Fruit fly (Drosophila melanogaster) whole organism, wandering third instar larva: Measurements from ENCODE around the gene alpha-Man-Ic.

Experiments used
- Abd-B ChIP-seq: fragments of >200 bp; optimal IDR thresholded peaks from 2 replicates; lab custom pipeline; 2017; ENCODE audit warnings: missing biosample characterization, missing genetic modification characterization
- CG32264 ChIP-seq: fragments of 200-800 bp; sonication (Bioruptor generic); optimal IDR thresholded peaks from 2 replicates; lab custom pipeline; 2016; ENCODE audit warnings: missing biosample characterization, missing genetic modification characterization
- CG9705 ChIP-seq: fragments of 200-800 bp; sonication (Bioruptor generic); optimal IDR thresholded peaks from 2 replicates; lab custom pipeline; 2018; ENCODE audit warnings: missing biosample characterization, mild to moderate bottlenecking, missing genetic modification characterization
- CrebA ChIP-seq: fragments of 200-800 bp; sonication (Bioruptor generic); optimal IDR thresholded peaks from 2 replicates; lab custom pipeline; 2016; ENCODE audit warnings: missing biosample characterization, mild to moderate bottlenecking, missing genetic modification characterization, borderline replicate concordance
- Dfd ChIP-seq: fragments of >200 bp; optimal IDR thresholded peaks from 2 replicates; lab custom pipeline; 2017; ENCODE audit warnings: missing biosample characterization, missing genetic modification characterization
- GATAd ChIP-seq: sonication (Bioruptor generic); optimal IDR thresholded peaks from 2 replicates; lab custom pipeline; 2016; ENCODE audit warnings: missing biosample characterization, missing genetic modification characterization
- HLH106 ChIP-seq: fragments of 200-800 bp; optimal IDR thresholded peaks from 3 replicates; lab custom pipeline; 2019; ENCODE audit warnings: missing biosample characterization, mild to moderate bottlenecking, missing genetic modification characterization, moderate library complexity
- Hnf4 ChIP-seq: fragments of 200-800 bp; sonication (Bioruptor generic); optimal IDR thresholded peaks from 2 replicates; lab custom pipeline; 2016; ENCODE audit warnings: missing biosample characterization, mild to moderate bottlenecking, missing genetic modification characterization
- Hr78 ChIP-seq: fragments of >200 bp; optimal IDR thresholded peaks from 2 replicates; lab custom pipeline; 2017; ENCODE audit warnings: missing biosample characterization, missing genetic modification characterization
- Hr83 ChIP-seq: fragments of 200-300 bp; sonication (Bioruptor generic); optimal IDR thresholded peaks from 2 replicates; lab custom pipeline; 2016; ENCODE audit warnings: missing biosample characterization, mild to moderate bottlenecking, missing genetic modification characterization, moderate library complexity; ENCODE audit not compliant: poor library complexity, severe bottlenecking
- Jra ChIP-seq: sonication (Bioruptor generic); optimal IDR thresholded peaks from 2 replicates; lab custom pipeline; 2016; ENCODE audit warnings: missing biosample characterization, missing genetic modification characterization
- Mio ChIP-seq: sonication (Bioruptor generic); optimal IDR thresholded peaks from 2 replicates; lab custom pipeline; 2016; ENCODE audit warnings: missing biosample characterization, missing genetic modification characterization
- Myc ChIP-seq: fragments of >200 bp; optimal IDR thresholded peaks from 2 replicates; lab custom pipeline; 2017
- N ChIP-seq: fragments of >200 bp; optimal IDR thresholded peaks from 2 replicates; lab custom pipeline; 2018; ENCODE audit warnings: missing biosample characterization, missing external identifiers, missing genetic modification characterization
- OdsH ChIP-seq: fragments of 200-800 bp; sonication (Bioruptor generic); optimal IDR thresholded peaks from 2 replicates; lab custom pipeline; 2016; ENCODE audit warnings: missing biosample characterization, mild to moderate bottlenecking, missing genetic modification characterization
- Rel ChIP-seq, 2 experiments: fragments of 200-800 bp; sonication (Bioruptor generic) in 1 of 2; optimal IDR thresholded peaks; 2 replicates in 1 of 2; 3 replicates in 1 of 2; lab custom pipeline; 2016 to 2019; ENCODE audit warnings: mild to moderate bottlenecking in 2 of 2, missing biosample characterization in 2 of 2, missing genetic modification characterization in 2 of 2, moderate library complexity in 1 of 2
- Sp1 ChIP-seq: fragments of 200-800 bp; sonication (Bioruptor generic); optimal IDR thresholded peaks from 3 replicates; lab custom pipeline; 2019; ENCODE audit warnings: missing biosample characterization, mild to moderate bottlenecking, missing genetic modification characterization, moderate library complexity
- Vsx2 ChIP-seq: fragments of 200-300, 225-300 bp; sonication (Bioruptor generic); optimal IDR thresholded peaks from 2 replicates; lab custom pipeline; 2018; ENCODE audit warnings: missing biosample characterization, missing genetic modification characterization; ENCODE audit not compliant: partially characterized antibody
- br ChIP-seq: fragments of 200-800 bp; sonication (Bioruptor generic); optimal IDR thresholded peaks from 2 replicates; lab custom pipeline; 2016; ENCODE audit warnings: missing biosample characterization, missing genetic modification characterization
- brk ChIP-seq: fragments of 200-800 bp; sonication (Bioruptor generic); optimal IDR thresholded peaks from 2 replicates; lab custom pipeline; 2016; ENCODE audit warnings: missing biosample characterization, mild to moderate bottlenecking, missing genetic modification characterization
- dl ChIP-seq, 2 experiments: fragments of 175-275, 200-275 bp in 1 of 2; fragments of 200-275 bp in 1 of 2; sonication (Bioruptor generic); optimal IDR thresholded peaks; lab custom pipeline; 2018; ENCODE audit warnings: mild to moderate bottlenecking in 2 of 2, missing biosample characterization in 2 of 2, missing genetic modification characterization in 2 of 2, moderate library complexity in 2 of 2; ENCODE audit not compliant: partially characterized antibody in 2 of 2, insufficient read depth in 1 of 2
- dmrt93B ChIP-seq: fragments of 200-800 bp; sonication (Bioruptor generic); optimal IDR thresholded peaks from 2 replicates; lab custom pipeline; 2018; ENCODE audit warnings: missing biosample characterization, mild to moderate bottlenecking, missing genetic modification characterization
- dsf ChIP-seq: sonication (Bioruptor generic); optimal IDR thresholded peaks from 2 replicates; lab custom pipeline; 2016; ENCODE audit warnings: missing biosample characterization, missing genetic modification characterization, borderline replicate concordance
- ey ChIP-seq: fragments of 200-800 bp; sonication (Bioruptor generic); optimal IDR thresholded peaks from 2 replicates; lab custom pipeline; 2016; ENCODE audit warnings: missing biosample characterization, missing genetic modification characterization
- foxo ChIP-seq, 2 experiments: fragments of 200-800 bp; sonication (Bioruptor generic); optimal IDR thresholded peaks; 2 replicates in 1 of 2; 3 replicates in 1 of 2; lab custom pipeline; 2016 to 2017; ENCODE audit warnings: missing biosample characterization in 2 of 2, missing genetic modification characterization in 2 of 2
- fru ChIP-seq: fragments of 200-800 bp; sonication (Bioruptor generic); optimal IDR thresholded peaks from 3 replicates; lab custom pipeline; 2016; ENCODE audit warnings: missing biosample characterization, mild to moderate bottlenecking, missing genetic modification characterization
- h ChIP-seq: fragments of 200-800 bp; sonication (Bioruptor generic); optimal IDR thresholded peaks from 3 replicates; lab custom pipeline; 2016; ENCODE audit warnings: missing biosample characterization, mild to moderate bottlenecking, missing genetic modification characterization
- jim ChIP-seq: fragments of 175-275, 200-325 bp; sonication (Bioruptor generic); optimal IDR thresholded peaks from 2 replicates; lab custom pipeline; 2016; ENCODE audit warnings: missing biosample characterization, mild to moderate bottlenecking, missing genetic modification characterization
- lola ChIP-seq: fragments of >200 bp; optimal IDR thresholded peaks from 2 replicates; lab custom pipeline; 2017; ENCODE audit warnings: missing biosample characterization, missing genetic modification characterization
- pan ChIP-seq: fragments of >200 bp; optimal IDR thresholded peaks from 2 replicates; lab custom pipeline; 2017
- psq ChIP-seq: fragments of 200-800 bp; sonication (Bioruptor generic); optimal IDR thresholded peaks from 3 replicates; lab custom pipeline; 2017; ENCODE audit warnings: missing biosample characterization, mild to moderate bottlenecking, missing genetic modification characterization, moderate library complexity
- rgr ChIP-seq: fragments of 200-800 bp; sonication (Bioruptor generic); optimal IDR thresholded peaks from 3 replicates; lab custom pipeline; 2016; ENCODE audit warnings: missing biosample characterization, mild to moderate bottlenecking, missing genetic modification characterization
- sage ChIP-seq: fragments of 200-800 bp; sonication (Bioruptor generic); optimal IDR thresholded peaks from 2 replicates; lab custom pipeline; 2016; ENCODE audit warnings: missing biosample characterization, mild to moderate bottlenecking, missing genetic modification characterization
- sv ChIP-seq: fragments of 200-800 bp; sonication (Bioruptor generic); optimal IDR thresholded peaks from 3 replicates; lab custom pipeline; 2016; ENCODE audit warnings: missing biosample characterization, missing genetic modification characterization
- tai ChIP-seq: sonication (Bioruptor generic); optimal IDR thresholded peaks from 2 replicates; lab custom pipeline; 2016; ENCODE audit warnings: missing biosample characterization, missing genetic modification characterization
- usp ChIP-seq: fragments of >200 bp; optimal IDR thresholded peaks from 2 replicates; lab custom pipeline; 2017; ENCODE audit warnings: missing biosample characterization, missing genetic modification characterization
- woc ChIP-seq: sonication (Bioruptor generic); optimal IDR thresholded peaks from 2 replicates; lab custom pipeline; 2016; ENCODE audit warnings: missing biosample characterization, mild to moderate bottlenecking, missing genetic modification characterization

Gene alpha-Man-Ic

DNA sequence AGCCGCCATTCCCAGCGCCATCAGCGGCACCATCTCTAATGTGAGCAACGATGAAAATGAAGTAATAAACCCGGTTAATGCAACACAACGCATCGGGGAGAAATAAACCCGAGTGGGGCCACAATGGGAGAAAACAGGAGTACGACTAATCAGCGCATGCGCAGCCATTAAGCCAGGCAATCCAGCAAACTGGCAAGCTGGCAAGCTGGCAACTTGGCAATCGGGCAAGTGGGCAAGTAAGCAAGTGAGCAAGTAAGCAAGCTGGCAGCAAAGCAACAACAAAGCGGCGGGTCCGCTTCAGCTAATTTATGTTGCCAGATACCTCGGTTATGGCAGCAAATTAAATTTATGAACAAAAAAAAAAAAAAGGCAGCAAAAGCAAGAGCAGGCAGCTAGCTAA is 30.6 kb downstream of the alpha-Man-Ic start:
- no peak for TF ChIP-seq sv (GFP tag; lab: Kevin White, UChicago)
- TF ChIP-seq CrebA (GFP tag; lab: Kevin White, UChicago) = no peak
- no peak for TF ChIP-seq Hr78 (GFP tag; lab: Kevin White, UChicago)
- no peak for TF ChIP-seq Rel (GFP tag; optimal IDR thresholded peaks at IDR 0.05; lab: Kevin White, UChicago)
- no peak for TF ChIP-seq Rel (tag; optimal IDR thresholded peaks at IDR 0.05; lab: Kevin White, UChicago)
- TF ChIP-seq GATAd (GFP tag; lab: Kevin White, UChicago) = no peak
- TF ChIP-seq tai (GFP tag; lab: Kevin White, UChicago) = no peak
- TF ChIP-seq Dfd (GFP tag; lab: Kevin White, UChicago) = no peak

DNA sequence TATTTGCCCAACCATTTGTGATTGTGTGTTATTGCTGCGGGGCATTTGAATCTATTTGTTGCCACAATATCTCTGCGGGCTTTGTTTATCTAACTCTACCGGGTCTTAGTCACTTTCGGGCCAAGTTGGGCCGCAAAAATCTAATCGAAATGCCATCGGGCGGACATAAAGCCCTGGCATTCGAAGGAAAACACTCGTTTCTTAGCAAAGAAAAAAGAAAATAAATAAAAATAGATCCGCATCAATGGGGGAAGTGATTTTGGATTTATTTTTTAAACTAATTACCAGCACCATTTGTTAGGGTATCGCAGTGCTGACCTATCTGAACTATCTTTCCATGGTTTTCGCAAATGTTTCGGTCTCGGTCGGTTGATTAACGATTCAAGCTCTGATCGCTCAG is 31.6 kb downstream of the alpha-Man-Ic start:
- TF ChIP-seq GATAd (GFP tag; lab: Kevin White, UChicago) (no peak), ey (no peak), CG9705 (GFP tag; lab: Kevin White, UChicago) (no peak), Hr83 (GFP tag; lab: Kevin White, UChicago) (no peak), Dfd (GFP tag; lab: Kevin White, UChicago) (no peak), dmrt93B (GFP tag; lab: Kevin White, UChicago) (no peak), brk (no peak), N (GFP tag; lab: Kevin White, UChicago) (no peak), woc (GFP tag; lab: Kevin White, UChicago) (no peak), sage (GFP tag; lab: Kevin White, UChicago) (no peak)

DNA sequence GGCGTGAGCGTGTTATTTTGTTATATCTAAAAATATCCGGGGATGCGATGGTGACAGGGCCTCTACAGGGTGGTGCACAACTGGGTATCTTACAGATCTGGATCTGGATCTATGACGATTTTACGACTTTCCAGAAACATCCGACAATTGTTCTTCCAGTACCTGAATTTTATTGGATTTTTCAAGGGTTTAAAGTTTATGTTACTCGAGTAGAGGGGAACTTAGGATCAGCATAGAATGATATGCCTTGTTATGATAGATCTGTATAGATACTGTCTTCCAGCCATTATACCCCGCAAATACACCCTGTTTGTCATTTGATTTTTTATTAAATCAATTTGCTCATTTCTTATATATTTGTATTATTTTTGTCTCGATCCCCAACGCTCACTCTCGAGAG is 35.8 kb downstream of the alpha-Man-Ic start:
- TF ChIP-seq HLH106 = peak; percentile 39
- TF ChIP-seq pan (lab: Kevin White, UChicago) = no peak
- no peak for TF ChIP-seq Rel (GFP tag; optimal IDR thresholded peaks at IDR 0.05; lab: Kevin White, UChicago)
- TF ChIP-seq Rel (tag; optimal IDR thresholded peaks at IDR 0.05; lab: Kevin White, UChicago) = no peak
- peak; percentile 14 for TF ChIP-seq sv (GFP tag; lab: Kevin White, UChicago)
- no peak for TF ChIP-seq Sp1
- TF ChIP-seq CG32264 (GFP tag; lab: Kevin White, UChicago) = no peak
- TF ChIP-seq CrebA (GFP tag; lab: Kevin White, UChicago) = no peak
- TF ChIP-seq h (GFP tag; lab: Kevin White, UChicago) = peak; percentile 4
- TF ChIP-seq, all 38 proteins: peak for 3

DNA sequence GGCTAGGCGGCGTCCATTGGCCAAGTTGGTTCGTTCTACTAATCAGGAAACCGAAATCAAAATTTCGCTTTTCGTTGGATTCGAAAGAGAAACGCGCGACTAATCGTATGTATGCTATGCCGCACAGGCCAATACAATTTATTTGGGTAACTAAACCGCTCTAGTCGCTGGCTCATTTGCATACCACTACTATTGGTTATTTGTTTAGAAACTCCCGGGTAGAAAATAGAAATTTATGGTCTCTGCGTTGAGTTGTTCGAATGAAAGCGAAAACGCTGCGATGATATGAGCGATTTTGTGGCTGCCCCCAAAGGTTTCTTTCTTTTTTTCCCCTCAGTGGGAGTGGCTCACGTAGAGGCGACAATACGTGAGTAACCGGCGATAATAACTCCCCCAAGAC is 37.2 kb downstream of the alpha-Man-Ic start:
- no peak for TF ChIP-seq sage (GFP tag; lab: Kevin White, UChicago)
- no peak for TF ChIP-seq h (GFP tag; lab: Kevin White, UChicago)
- no peak for TF ChIP-seq Rel (GFP tag; optimal IDR thresholded peaks at IDR 0.05; lab: Kevin White, UChicago)
- TF ChIP-seq Rel (tag; optimal IDR thresholded peaks at IDR 0.05; lab: Kevin White, UChicago) = no peak

DNA sequence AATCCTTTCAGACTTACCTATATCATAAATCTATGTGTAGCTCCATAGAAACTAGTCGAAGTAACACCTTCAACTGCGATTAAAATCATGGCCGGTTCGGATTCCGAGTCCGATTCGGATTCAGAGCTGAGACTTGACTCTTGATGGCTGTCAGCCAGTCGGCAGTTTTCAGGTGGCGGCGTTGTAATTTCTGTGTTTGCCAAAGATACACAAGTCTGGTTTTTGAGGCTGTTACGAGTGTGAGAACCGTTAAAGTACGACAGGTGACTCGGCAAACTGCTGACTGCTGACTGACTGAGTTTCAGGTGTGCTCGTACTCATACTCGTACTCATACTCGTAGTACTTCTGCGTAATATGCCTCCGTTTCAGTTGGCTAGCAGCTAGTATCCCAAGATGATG is 39.0 kb downstream of the alpha-Man-Ic start:
- TF ChIP-seq Hnf4 (GFP tag; lab: Kevin White, UChicago) = peak; percentile 54
- TF ChIP-seq CrebA (GFP tag; lab: Kevin White, UChicago) = no peak
- no peak for TF ChIP-seq pan (lab: Kevin White, UChicago)
- TF ChIP-seq brk = no peak
- no peak for TF ChIP-seq Vsx2 (GFP tag; lab: Kevin White, UChicago)
- no peak for TF ChIP-seq br (GFP tag; lab: Kevin White, UChicago)
- no peak for TF ChIP-seq ey
- no peak for TF ChIP-seq GATAd (GFP tag; lab: Kevin White, UChicago)
- no peak for TF ChIP-seq fru
- peak; percentile 52 for TF ChIP-seq h (GFP tag; lab: Kevin White, UChicago)
- no peak for TF ChIP-seq Dfd (GFP tag; lab: Kevin White, UChicago)
- no peak for TF ChIP-seq Hr78 (GFP tag; lab: Kevin White, UChicago)
- no peak for TF ChIP-seq jim
- peak; percentile 21 for TF ChIP-seq rgr
- TF ChIP-seq Mio = no peak
- no peak for TF ChIP-seq Myc (lab: Kevin White, UChicago)
- no peak for TF ChIP-seq Sp1
- no peak for TF ChIP-seq dl (GFP tag; optimal IDR thresholded peaks at IDR 0.05; lab: Kevin White, UChicago; ENCODE audit: insufficient read depth in 1 of 2, partially characterized antibody in 2 of 2)
- no peak for TF ChIP-seq tai (GFP tag; lab: Kevin White, UChicago)
- TF ChIP-seq Hr83 (GFP tag; lab: Kevin White, UChicago) = peak; percentile 88
- no peak for TF ChIP-seq dmrt93B (GFP tag; lab: Kevin White, UChicago)
- no peak for TF ChIP-seq lola (GFP tag; lab: Kevin White, UChicago)
- TF ChIP-seq Abd-B (GFP tag; lab: Kevin White, UChicago) = no peak
- TF ChIP-seq Jra (GFP tag; lab: Kevin White, UChicago) = no peak
- peak in 1 of 2 experiments; percentile 1 for TF ChIP-seq foxo (GFP tag; optimal IDR thresholded peaks at IDR 0.05; lab: Kevin White, UChicago)
- peak; percentile 13 for TF ChIP-seq OdsH
- no peak for TF ChIP-seq woc (GFP tag; lab: Kevin White, UChicago)
- TF ChIP-seq CG32264 (GFP tag; lab: Kevin White, UChicago) = no peak
- TF ChIP-seq usp (GFP tag; lab: Kevin White, UChicago) = no peak
- no peak for TF ChIP-seq CG9705 (GFP tag; lab: Kevin White, UChicago)
- no peak for TF ChIP-seq dsf (GFP tag; lab: Kevin White, UChicago)
- no peak for TF ChIP-seq psq (GFP tag; lab: Kevin White, UChicago)
- no peak for TF ChIP-seq Rel (GFP tag; optimal IDR thresholded peaks at IDR 0.05; lab: Kevin White, UChicago)
- no peak for TF ChIP-seq Rel (tag; optimal IDR thresholded peaks at IDR 0.05; lab: Kevin White, UChicago)
- no peak for TF ChIP-seq sage (GFP tag; lab: Kevin White, UChicago)
- TF ChIP-seq N (GFP tag; lab: Kevin White, UChicago) = no peak
